Fruit fly (Drosophila melanogaster) whole organism, embryonic: ENCODE results near the gene Dbp21E2.

Experiments
- Ada2b ChIP-seq: fragments of 200-800 bp; sonication (Bioruptor generic); IDR thresholded peaks from 2 replicates; pipeline ENCODE4 v1.3.6; 2022; ENCODE audit warnings: missing biosample characterization, missing genetic modification characterization
- Awh ChIP-seq: fragments of 200-800 bp; sonication (Bioruptor generic); IDR thresholded peaks from 2 replicates; pipeline ENCODE4, ENCODE4 v1.3.6; 2022; ENCODE audit warnings: missing biosample characterization, missing genetic modification characterization
- C15 ChIP-seq: fragments of 200-800 bp; sonication (Bioruptor generic); IDR thresholded peaks from 3 replicates; pipeline ENCODE4 v1.3.6; 2022; ENCODE audit warnings: missing biosample characterization, missing genetic modification characterization
- CG10267 ChIP-seq: fragments of 200-800 bp; sonication (Bioruptor generic); optimal IDR thresholded peaks from 2 replicates; lab custom pipeline; 2018; ENCODE audit warnings: missing biosample characterization, mild to moderate bottlenecking, missing genetic modification characterization, moderate library complexity
- CG10431 ChIP-seq: fragments of 200-800 bp; sonication (Bioruptor generic); optimal IDR thresholded peaks from 3 replicates; lab custom pipeline; 2018; ENCODE audit warnings: missing biosample characterization, mild to moderate bottlenecking, missing genetic modification characterization
- CG11696 ChIP-seq: fragments of 200-800 bp; sonication (Bioruptor generic); IDR thresholded peaks from 2 replicates; pipeline ENCODE4 v1.3.6; 2022; ENCODE audit warnings: missing biosample characterization, missing genetic modification characterization
- CG12769 ChIP-seq: fragments of 200-800 bp; sonication (Bioruptor generic); optimal IDR thresholded peaks from 2 replicates; lab custom pipeline; 2019; ENCODE audit warnings: missing biosample characterization, mild to moderate bottlenecking, missing genetic modification characterization, moderate library complexity
- CG13123 ChIP-seq: fragments of 200-800 bp; sonication (Bioruptor generic); optimal IDR thresholded peaks from 2 replicates; lab custom pipeline; 2016; ENCODE audit warnings: missing biosample characterization, missing genetic modification characterization
- CG13296 ChIP-seq: fragments of 200-800 bp; sonication (Bioruptor generic); optimal IDR thresholded peaks from 3 replicates; lab custom pipeline; 2018; ENCODE audit warnings: missing biosample characterization, mild to moderate bottlenecking, missing genetic modification characterization
- CG16815 ChIP-seq: fragments of 200-800 bp; sonication (Bioruptor generic); optimal IDR thresholded peaks from 3 replicates; lab custom pipeline; 2017; ENCODE audit warnings: missing biosample characterization, mild to moderate bottlenecking, missing genetic modification characterization
- CG17385 ChIP-seq: fragments of 200-800 bp; sonication (Bioruptor generic); optimal IDR thresholded peaks from 3 replicates; lab custom pipeline; 2018; ENCODE audit warnings: missing biosample characterization, mild to moderate bottlenecking, missing genetic modification characterization
- CG17912 ChIP-seq: fragments of 200-800 bp; sonication (Bioruptor generic); optimal IDR thresholded peaks from 2 replicates; lab custom pipeline; 2018; ENCODE audit warnings: missing biosample characterization, mild to moderate bottlenecking, missing genetic modification characterization
- CG18764 ChIP-seq: fragments of 200-800 bp; sonication (Bioruptor generic); optimal IDR thresholded peaks from 3 replicates; lab custom pipeline; 2016; ENCODE audit warnings: missing biosample characterization, missing genetic modification characterization
- CG3163 ChIP-seq: fragments of 200-800 bp; sonication (Bioruptor generic); optimal IDR thresholded peaks from 3 replicates; lab custom pipeline; 2016; ENCODE audit warnings: missing biosample characterization, missing genetic modification characterization
- CG32772 ChIP-seq: fragments of 200-800 bp; sonication (Bioruptor generic); IDR thresholded peaks from 2 replicates; pipeline ENCODE4 v1.3.6; 2022; ENCODE audit warnings: missing biosample characterization, missing genetic modification characterization
- CG4328 ChIP-seq: fragments of 200-800 bp; sonication (Bioruptor generic); optimal IDR thresholded peaks from 3 replicates; lab custom pipeline; 2017; ENCODE audit warnings: missing biosample characterization, missing genetic modification reagents, missing genetic modification characterization
- CG4707 ChIP-seq: fragments of 200-800 bp; sonication (Bioruptor generic); optimal IDR thresholded peaks from 2 replicates; lab custom pipeline; 2018; ENCODE audit warnings: missing biosample characterization, mild to moderate bottlenecking, missing genetic modification characterization, moderate library complexity
- CG5180 ChIP-seq: fragments of 200-800 bp; sonication (Bioruptor generic); optimal IDR thresholded peaks from 3 replicates; lab custom pipeline; 2017; ENCODE audit warnings: missing biosample characterization, missing genetic modification characterization, mild to moderate bottlenecking, moderate library complexity, missing genetic modification reagents
- CG5245 ChIP-seq: fragments of 200-800 bp; sonication (Bioruptor generic); optimal IDR thresholded peaks from 3 replicates; lab custom pipeline; 2016; ENCODE audit warnings: missing biosample characterization, missing genetic modification characterization
- CG6175 ChIP-seq: fragments of 200-800 bp; sonication (Bioruptor generic); IDR thresholded peaks from 3 replicates; pipeline ENCODE4 v1.3.6; 2022; ENCODE audit warnings: missing biosample characterization, missing genetic modification characterization
- CG6765 ChIP-seq: fragments of 200-800 bp; sonication (Bioruptor generic); optimal IDR thresholded peaks from 3 replicates; lab custom pipeline; 2017; ENCODE audit warnings: missing biosample characterization, mild to moderate bottlenecking, missing genetic modification characterization
- CG7745 ChIP-seq: fragments of 200-800 bp; sonication (Bioruptor generic); optimal IDR thresholded peaks from 2 replicates; lab custom pipeline; 2018; ENCODE audit warnings: missing biosample characterization, mild to moderate bottlenecking, missing genetic modification characterization, moderate library complexity
- CG8290 ChIP-seq, 3 experiments: fragments of 200-800 bp; sonication (Bioruptor generic); optimal IDR thresholded peaks; 2 replicates each; lab custom pipeline; 2016 to 2019; ENCODE audit warnings: missing biosample characterization in 3 of 3, missing genetic modification characterization in 3 of 3, mild to moderate bottlenecking in 2 of 3, moderate library complexity in 1 of 3
- CG8478 ChIP-seq: fragments of >200 bp; optimal IDR thresholded peaks from 2 replicates; lab custom pipeline; 2018
- CG9215 ChIP-seq: fragments of 200-800 bp; sonication (Bioruptor generic); IDR thresholded peaks from 2 replicates; pipeline ENCODE4 v1.3.6; 2022; ENCODE audit warnings: missing biosample characterization, missing genetic modification characterization
- CG9727 ChIP-seq: fragments of 200-800 bp; sonication (Bioruptor generic); optimal IDR thresholded peaks from 3 replicates; lab custom pipeline; 2017; ENCODE audit warnings: missing biosample characterization, mild to moderate bottlenecking, missing genetic modification characterization
- Hey ChIP-seq: fragments of 200-800 bp; sonication (Bioruptor generic); optimal IDR thresholded peaks from 3 replicates; lab custom pipeline; 2018; ENCODE audit warnings: missing biosample characterization, mild to moderate bottlenecking, missing genetic modification characterization
- HmgD ChIP-seq: fragments of 200-800 bp; sonication (Bioruptor generic); optimal IDR thresholded peaks from 3 replicates; lab custom pipeline; 2016; ENCODE audit warnings: missing biosample characterization, missing genetic modification characterization
- Hr39 ChIP-seq: fragments of >200 bp; optimal IDR thresholded peaks from 2 replicates; lab custom pipeline; 2017
- Mes4 ChIP-seq: fragments of 200-800 bp; sonication (Bioruptor generic); optimal IDR thresholded peaks from 2 replicates; lab custom pipeline; 2016; ENCODE audit warnings: missing biosample characterization, missing genetic modification characterization
- Sin3A ChIP-seq: fragments of >200 bp; optimal IDR thresholded peaks from 2 replicates; lab custom pipeline; 2018
- cas ChIP-seq: fragments of 200-800 bp; sonication (Bioruptor generic); IDR thresholded peaks from 2 replicates; pipeline ENCODE4 v1.3.6; 2022; ENCODE audit warnings: missing biosample characterization, missing genetic modification characterization
- chm ChIP-seq: fragments of 200-800 bp; sonication (Bioruptor generic); IDR thresholded peaks from 2 replicates; pipeline ENCODE4 v1.3.6; 2022; ENCODE audit warnings: missing biosample characterization, missing genetic modification characterization
- ci ChIP-seq: fragments of 200-800 bp; sonication (Bioruptor generic); IDR thresholded peaks from 3 replicates; pipeline ENCODE4 v1.3.6; 2022; ENCODE audit warnings: missing biosample characterization, missing genetic modification characterization
- corto ChIP-seq: fragments of 200-800 bp; sonication (Bioruptor generic); optimal IDR thresholded peaks from 2 replicates; lab custom pipeline; 2016; ENCODE audit warnings: missing biosample characterization, mild to moderate bottlenecking, missing genetic modification characterization, moderate library complexity
- crol ChIP-seq: fragments of 200-800 bp; sonication (Bioruptor generic); IDR thresholded peaks from 2 replicates; pipeline ENCODE4 v1.3.6; 2022; ENCODE audit warnings: missing biosample characterization, missing genetic modification characterization
- dimm ChIP-seq: fragments of 200-800 bp; sonication (Bioruptor generic); IDR thresholded peaks from 2 replicates; pipeline ENCODE4 v1.3.6; 2022; ENCODE audit warnings: missing biosample characterization, missing genetic modification characterization
- ems ChIP-seq: fragments of 200-800 bp; sonication (Bioruptor generic); optimal IDR thresholded peaks from 3 replicates; lab custom pipeline; 2016; ENCODE audit warnings: missing biosample characterization, missing genetic modification characterization
- gce ChIP-seq: fragments of 200-800 bp; sonication (Bioruptor generic); IDR thresholded peaks from 3 replicates; pipeline ENCODE4 v1.3.6; 2022; ENCODE audit warnings: missing biosample characterization, missing genetic modification characterization
- ham ChIP-seq: fragments of 200-800 bp; sonication (Bioruptor generic); IDR thresholded peaks from 2 replicates; pipeline ENCODE4 v1.3.6; 2022; ENCODE audit warnings: missing biosample characterization, missing genetic modification characterization
- kah ChIP-seq: fragments of 200-800 bp; sonication (Bioruptor generic); optimal IDR thresholded peaks from 2 replicates; lab custom pipeline; 2018; ENCODE audit warnings: missing biosample characterization, mild to moderate bottlenecking, missing genetic modification characterization
- lab ChIP-seq: fragments of 200-800 bp; sonication (Bioruptor generic); optimal IDR thresholded peaks from 3 replicates; lab custom pipeline; 2017; ENCODE audit warnings: missing biosample characterization, missing genetic modification characterization, mild to moderate bottlenecking, moderate library complexity, missing genetic modification reagents
- luna ChIP-seq: fragments of 200-800 bp; sonication (Bioruptor generic); optimal IDR thresholded peaks from 2 replicates; lab custom pipeline; 2016; ENCODE audit warnings: missing biosample characterization, missing genetic modification characterization
- mld ChIP-seq: fragments of 200-800 bp; sonication (Bioruptor generic); IDR thresholded peaks from 3 replicates; pipeline ENCODE4 v1.3.6; 2022; ENCODE audit warnings: missing biosample characterization, missing genetic modification characterization; ENCODE audit not compliant: partially characterized antibody
- onecut ChIP-seq: fragments of 200-800 bp; sonication (Bioruptor generic); IDR thresholded peaks from 2 replicates; pipeline ENCODE4 v1.3.6; 2022; ENCODE audit warnings: missing biosample characterization, missing genetic modification characterization
- rib ChIP-seq: fragments of 200-800 bp; sonication (Bioruptor generic); IDR thresholded peaks from 2 replicates; pipeline ENCODE4 v1.3.6; 2022; ENCODE audit warnings: missing biosample characterization, missing genetic modification characterization
- slp2 ChIP-seq: fragments of 200-800 bp; sonication (Bioruptor generic); optimal IDR thresholded peaks from 2 replicates; lab custom pipeline; 2016; ENCODE audit warnings: missing biosample characterization, missing genetic modification characterization
- sob ChIP-seq: fragments of 200-800 bp; sonication (Bioruptor generic); IDR thresholded peaks from 2 replicates; pipeline ENCODE4 v1.3.6; 2022; ENCODE audit warnings: missing biosample characterization, missing genetic modification characterization
- tin ChIP-seq: fragments of 200-800 bp; sonication (Bioruptor generic); optimal IDR thresholded peaks from 3 replicates; lab custom pipeline; 2016; ENCODE audit warnings: missing biosample characterization, missing genetic modification characterization
- trh ChIP-seq: fragments of 200-800 bp; sonication (Bioruptor generic); optimal IDR thresholded peaks from 2 replicates; lab custom pipeline; 2016; ENCODE audit warnings: missing biosample characterization, missing genetic modification characterization
- vnd ChIP-seq: fragments of 200-800 bp; sonication (Bioruptor generic); IDR thresholded peaks from 3 replicates; pipeline ENCODE4 v1.3.6; 2022; ENCODE audit warnings: missing biosample characterization, missing genetic modification characterization; ENCODE audit not compliant: partially characterized antibody
- zen2 ChIP-seq: fragments of 200-800 bp; sonication (Bioruptor generic); IDR thresholded peaks from 3 replicates; pipeline ENCODE4 v1.3.6; 2022; ENCODE audit warnings: missing biosample characterization, missing genetic modification characterization; ENCODE audit not compliant: partially characterized antibody

The Dbp21E2 gene

dm6 chr2L:847189-847987, 36.0 kb downstream of the Dbp21E2 start (continued):
- TF ChIP-seq slp2 (GFP tag; lab: Kevin White, UChicago) (no peak), dimm (GFP tag; lab: Robert Waterston, UW) (no peak), CG6175 (GFP tag; lab: Robert Waterston, UW) (no peak), CG10267 (tag; lab: Kevin White, UChicago) (no peak), CG5180 (GFP tag; lab: Kevin White, UChicago) (no peak), gce (GFP tag; lab: Robert Waterston, UW) (no peak), mld (GFP tag; lab: Robert Waterston, UW) (no peak), CG8290 (GFP tag; optimal IDR thresholded peaks at IDR 0.05; lab: Kevin White, UChicago) (no peak), CG8290 (tag; optimal IDR thresholded peaks at IDR 0.05; lab: Kevin White, UChicago) (no peak), Ada2b (GFP tag; lab: Robert Waterston, UW) (no peak), ham (GFP tag; lab: Robert Waterston, UW) (no peak), CG12769 (no peak), CG10431 (no peak), crol (GFP tag; lab: Robert Waterston, UW) (no peak), vnd (no peak), trh (GFP tag; lab: Kevin White, UChicago) (no peak), CG5245 (GFP tag; lab: Kevin White, UChicago) (no peak), CG18764 (GFP tag; lab: Kevin White, UChicago) (no peak), CG13296 (no peak), Awh (no peak), cas (GFP tag; lab: Robert Waterston, UW) (no peak), CG32772 (GFP tag; lab: Robert Waterston, UW) (no peak), corto (GFP tag; lab: Kevin White, UChicago) (no peak), CG9215 (GFP tag; lab: Robert Waterston, UW) (no peak), Hey (no peak), C15 (GFP tag; lab: Robert Waterston, UW) (no peak), CG8478 (lab: Kevin White, UChicago) (no peak), chm (GFP tag; lab: Robert Waterston, UW) (no peak), onecut (GFP tag; lab: Robert Waterston, UW) (no peak), Mes4 (GFP tag; lab: Kevin White, UChicago) (no peak), lab (no peak), CG13123 (GFP tag; lab: Kevin White, UChicago) (no peak), CG11696 (GFP tag; lab: Robert Waterston, UW) (peak; percentile 62; the same call in 1 of the 2 replicates), HmgD (no peak), CG6765 (GFP tag; lab: Kevin White, UChicago) (no peak), zen2 (no peak), Sin3A (no peak), CG4707 (GFP tag; lab: Kevin White, UChicago) (no peak), Hr39 (lab: Kevin White, UChicago) (no peak), ems (GFP tag; lab: Kevin White, UChicago) (no peak), CG17385 (GFP tag; lab: Kevin White, UChicago) (no peak), CG9727 (GFP tag; lab: Kevin White, UChicago) (no peak), tin (GFP tag; lab: Kevin White, UChicago) (no peak), kah (no peak), ci (GFP tag; lab: Robert Waterston, UW) (no peak), luna (GFP tag; lab: Kevin White, UChicago) (no peak), CG4328 (GFP tag; lab: Kevin White, UChicago) (no peak), rib (GFP tag; lab: Robert Waterston, UW) (no peak), CG3163 (GFP tag; lab: Kevin White, UChicago) (no peak), CG17912 (GFP tag; lab: Kevin White, UChicago) (no peak), CG7745 (no peak), sob (no peak), CG16815 (GFP tag; lab: Kevin White, UChicago) (no peak)
